Fruit fly (Drosophila melanogaster) whole organism, embryonic: Measurements from ENCODE around the gene CG7432.
A peak's percentile ranks its signal among the peaks of the same experiment; 100 is the strongest.

Experiments used
- Abd-B ChIP-seq: fragments of 200-800 bp; sonication (Bioruptor generic); optimal IDR thresholded peaks from 2 replicates; lab custom pipeline; 2018; ENCODE audit warnings: missing biosample characterization, mild to moderate bottlenecking, missing genetic modification characterization, moderate library complexity
- Adf1 ChIP-seq: fragments of 200-800 bp; sonication (Bioruptor generic); IDR thresholded peaks from 2 replicates; pipeline ENCODE4 v1.3.6; 2022; ENCODE audit warnings: missing biosample characterization, missing genetic modification characterization
- Asciz ChIP-seq: fragments of 200-800 bp; sonication (Bioruptor generic); optimal IDR thresholded peaks from 2 replicates; lab custom pipeline; 2017; ENCODE audit warnings: missing biosample characterization, mild to moderate bottlenecking, missing genetic modification characterization, missing genetic modification reagents
- Atf-2 ChIP-seq: fragments of 200-800 bp; sonication (Bioruptor generic); optimal IDR thresholded peaks from 2 replicates; lab custom pipeline; 2016; ENCODE audit warnings: missing biosample characterization, missing genetic modification characterization
- Atf6 ChIP-seq: fragments of 200-800 bp; sonication (Bioruptor generic); IDR thresholded peaks from 2 replicates; pipeline ENCODE4 v1.3.6; 2022; ENCODE audit warnings: missing biosample characterization, missing genetic modification characterization
- Awh ChIP-seq: fragments of 200-800 bp; sonication (Bioruptor generic); IDR thresholded peaks from 2 replicates; pipeline ENCODE4, ENCODE4 v1.3.6; 2022; ENCODE audit warnings: missing biosample characterization, missing genetic modification characterization
- Bgb ChIP-seq: fragments of 200-800 bp; sonication (Bioruptor generic); IDR thresholded peaks from 2 replicates; pipeline ENCODE4 v1.3.6; 2022; ENCODE audit warnings: missing biosample characterization, missing genetic modification characterization; ENCODE audit not compliant: partially characterized antibody
- CG1024 ChIP-seq: fragments of 200-800 bp; sonication (Bioruptor generic); IDR thresholded peaks from 2 replicates; pipeline ENCODE4 v1.3.6; 2022; ENCODE audit warnings: missing biosample characterization, missing genetic modification characterization
- CG12155 ChIP-seq: fragments of 200-800 bp; sonication (Bioruptor generic); optimal IDR thresholded peaks from 3 replicates; lab custom pipeline; 2016; ENCODE audit warnings: missing biosample characterization, missing genetic modification characterization
- CG12219 ChIP-seq: fragments of 200-800 bp; sonication (Bioruptor generic); optimal IDR thresholded peaks from 3 replicates; lab custom pipeline; 2018; ENCODE audit warnings: missing biosample characterization, mild to moderate bottlenecking, missing genetic modification characterization
- CG13424 ChIP-seq: fragments of 200-800 bp; sonication (Bioruptor generic); optimal IDR thresholded peaks from 2 replicates; lab custom pipeline; 2019; ENCODE audit warnings: missing biosample characterization, mild to moderate bottlenecking, missing genetic modification characterization, moderate library complexity
- CG18262 ChIP-seq: fragments of 200-800 bp; optimal IDR thresholded peaks from 3 replicates; lab custom pipeline; 2019; ENCODE audit warnings: missing biosample characterization, mild to moderate bottlenecking, missing genetic modification characterization, moderate library complexity
- CG18764 ChIP-seq: fragments of 200-800 bp; sonication (Bioruptor generic); optimal IDR thresholded peaks from 3 replicates; lab custom pipeline; 2016; ENCODE audit warnings: missing biosample characterization, missing genetic modification characterization
- CG3163 ChIP-seq: fragments of 200-800 bp; sonication (Bioruptor generic); optimal IDR thresholded peaks from 3 replicates; lab custom pipeline; 2016; ENCODE audit warnings: missing biosample characterization, missing genetic modification characterization
- CG32532 ChIP-seq: fragments of 200-800 bp; sonication (Bioruptor generic); IDR thresholded peaks from 2 replicates; pipeline ENCODE4 v1.3.6; 2022; ENCODE audit warnings: missing biosample characterization, missing genetic modification characterization
- CG32767 ChIP-seq: fragments of 200-800 bp; sonication (Bioruptor generic); IDR thresholded peaks from 2 replicates; pipeline ENCODE4 v1.3.6; 2022; ENCODE audit warnings: missing biosample characterization, missing genetic modification characterization
- CG6175 ChIP-seq: fragments of 200-800 bp; sonication (Bioruptor generic); IDR thresholded peaks from 3 replicates; pipeline ENCODE4 v1.3.6; 2022; ENCODE audit warnings: missing biosample characterization, missing genetic modification characterization
- CG7928 ChIP-seq: fragments of 200-800 bp; sonication (Bioruptor generic); optimal IDR thresholded peaks from 2 replicates; lab custom pipeline; 2017; ENCODE audit warnings: missing biosample characterization, mild to moderate bottlenecking, missing genetic modification characterization
- CG8765 ChIP-seq: fragments of 200-800 bp; sonication (Bioruptor generic); IDR thresholded peaks from 2 replicates; pipeline ENCODE4 v1.3.6; 2022; ENCODE audit warnings: missing biosample characterization, missing genetic modification characterization
- CrebB ChIP-seq: fragments of 200-800 bp; sonication (Bioruptor generic); optimal IDR thresholded peaks from 3 replicates; lab custom pipeline; 2018; ENCODE audit warnings: missing biosample characterization, mild to moderate bottlenecking, missing genetic modification characterization
- Dll ChIP-seq: fragments of 200-800 bp; sonication (Bioruptor generic); IDR thresholded peaks from 4 replicates; pipeline ENCODE4 v1.3.6; 2022; ENCODE audit warnings: missing biosample characterization, missing genetic modification characterization; ENCODE audit not compliant: partially characterized antibody
- E2f2 ChIP-seq: fragments of 200-800 bp; sonication (Bioruptor generic); IDR thresholded peaks from 2 replicates; pipeline ENCODE4 v1.3.6; 2022; ENCODE audit warnings: missing biosample characterization, missing genetic modification characterization
- Elba2 ChIP-seq: fragments of 200-800 bp; sonication (Bioruptor generic); optimal IDR thresholded peaks from 3 replicates; lab custom pipeline; 2016; ENCODE audit warnings: missing biosample characterization, missing genetic modification characterization
- Ets65A ChIP-seq: fragments of 200-800 bp; sonication (Bioruptor generic); peaks from one replicate; lab custom pipeline; 2016; ENCODE audit warnings: missing biosample characterization, missing genetic modification characterization
- Hr39 ChIP-seq: fragments of >200 bp; optimal IDR thresholded peaks from 2 replicates; lab custom pipeline; 2017
- Myb ChIP-seq: fragments of 200-800 bp; sonication (Bioruptor generic); optimal IDR thresholded peaks from 2 replicates; lab custom pipeline; 2016; ENCODE audit warnings: missing biosample characterization, missing genetic modification characterization
- Nf-YC ChIP-seq: fragments of 200-800 bp; optimal IDR thresholded peaks from 3 replicates; lab custom pipeline; 2019; ENCODE audit warnings: missing biosample characterization, mild to moderate bottlenecking, missing genetic modification characterization, moderate library complexity
- Oaz ChIP-seq: fragments of 200-800 bp; sonication (Bioruptor generic); IDR thresholded peaks from 2 replicates; pipeline ENCODE4 v1.3.6; 2022; ENCODE audit warnings: missing biosample characterization, missing genetic modification characterization
- Rfx ChIP-seq: fragments of 200-800 bp; sonication (Bioruptor generic); IDR thresholded peaks from 2 replicates; pipeline ENCODE4 v1.3.6; 2022; ENCODE audit warnings: missing biosample characterization, missing genetic modification characterization
- Tbp ChIP-seq: fragments of >200 bp; optimal IDR thresholded peaks from 2 replicates; lab custom pipeline; 2018; ENCODE audit warnings: missing biosample characterization, missing genetic modification characterization
- az2 ChIP-seq: fragments of 200-800 bp; sonication (Bioruptor generic); optimal IDR thresholded peaks from 3 replicates; lab custom pipeline; 2016; ENCODE audit warnings: missing biosample characterization, missing genetic modification characterization
- btn ChIP-seq: fragments of 200-800 bp; sonication (Bioruptor generic); optimal IDR thresholded peaks from 2 replicates; lab custom pipeline; 2016; ENCODE audit warnings: missing biosample characterization, missing genetic modification characterization
- cato ChIP-seq: fragments of 200-800 bp; sonication (Bioruptor generic); optimal IDR thresholded peaks from 2 replicates; lab custom pipeline; 2016; ENCODE audit warnings: missing biosample characterization, missing genetic modification characterization, borderline replicate concordance
- chinmo ChIP-seq: fragments of 200-800 bp; sonication (Bioruptor generic); IDR thresholded peaks from 4 replicates; pipeline ENCODE4 v1.3.6; 2022; ENCODE audit warnings: missing biosample characterization, missing genetic modification characterization; ENCODE audit not compliant: partially characterized antibody
- fu2 ChIP-seq: fragments of 200-800 bp; sonication (Bioruptor generic); optimal IDR thresholded peaks from 2 replicates; lab custom pipeline; 2016; ENCODE audit warnings: missing biosample characterization, missing genetic modification characterization
- hkb ChIP-seq, 2 experiments: fragments of 200-800 bp in 1 of 2; fragments of >200 bp in 1 of 2; sonication (Bioruptor generic) in 1 of 2; IDR thresholded peaks in 1 of 2; optimal IDR thresholded peaks in 1 of 2; 2 replicates each; pipeline versions ENCODE4 v1.3.6 to Lab custom; 2017 to 2022; ENCODE audit warnings: missing biosample characterization in 1 of 2, missing genetic modification characterization in 1 of 2
- kay ChIP-seq: fragments of 200-800 bp; sonication (Bioruptor generic); optimal IDR thresholded peaks from 2 replicates; lab custom pipeline; 2016; ENCODE audit warnings: missing biosample characterization, missing genetic modification characterization
- lov ChIP-seq, 2 experiments: fragments of 200-800 bp in 1 of 2; fragments of >200 bp in 1 of 2; sonication (Bioruptor generic) in 1 of 2; IDR thresholded peaks in 1 of 2; optimal IDR thresholded peaks in 1 of 2; 2 replicates in 1 of 2; 3 replicates in 1 of 2; pipeline versions ENCODE4 v1.3.6 to Lab custom; 2017 to 2022; ENCODE audit warnings: missing biosample characterization in 1 of 2, missing genetic modification characterization in 1 of 2
- mirr ChIP-seq: fragments of 200-800 bp; sonication (Bioruptor generic); optimal IDR thresholded peaks from 3 replicates; lab custom pipeline; 2018; ENCODE audit warnings: missing biosample characterization, mild to moderate bottlenecking, missing genetic modification characterization
- pfk ChIP-seq: fragments of 200-800 bp; sonication (Bioruptor generic); optimal IDR thresholded peaks from 2 replicates; lab custom pipeline; 2018; ENCODE audit warnings: missing biosample characterization, mild to moderate bottlenecking, missing genetic modification characterization, moderate library complexity
- pho ChIP-seq: fragments of 200-800 bp; sonication (Bioruptor generic); optimal IDR thresholded peaks from 2 replicates; lab custom pipeline; 2016; ENCODE audit warnings: missing biosample characterization, missing genetic modification characterization
- psq ChIP-seq: fragments of 200-800 bp; sonication (Bioruptor generic); optimal IDR thresholded peaks from 2 replicates; lab custom pipeline; 2017; ENCODE audit warnings: missing biosample characterization, missing genetic modification characterization
- pum ChIP-seq: fragments of 200-800 bp; sonication (Bioruptor generic); optimal IDR thresholded peaks from 2 replicates; lab custom pipeline; 2016; ENCODE audit warnings: missing biosample characterization, missing genetic modification characterization
- sd ChIP-seq: fragments of 200-800 bp; sonication (Bioruptor generic); optimal IDR thresholded peaks from 3 replicates; lab custom pipeline; 2018; ENCODE audit warnings: missing biosample characterization, mild to moderate bottlenecking, missing genetic modification characterization, moderate library complexity
- sna ChIP-seq: fragments of 200-800 bp; sonication (Bioruptor generic); IDR thresholded peaks from 2 replicates; pipeline ENCODE4 v1.3.6; 2022; ENCODE audit warnings: missing biosample characterization, missing genetic modification characterization; ENCODE audit not compliant: partially characterized antibody

CG7432 gene

DNA sequence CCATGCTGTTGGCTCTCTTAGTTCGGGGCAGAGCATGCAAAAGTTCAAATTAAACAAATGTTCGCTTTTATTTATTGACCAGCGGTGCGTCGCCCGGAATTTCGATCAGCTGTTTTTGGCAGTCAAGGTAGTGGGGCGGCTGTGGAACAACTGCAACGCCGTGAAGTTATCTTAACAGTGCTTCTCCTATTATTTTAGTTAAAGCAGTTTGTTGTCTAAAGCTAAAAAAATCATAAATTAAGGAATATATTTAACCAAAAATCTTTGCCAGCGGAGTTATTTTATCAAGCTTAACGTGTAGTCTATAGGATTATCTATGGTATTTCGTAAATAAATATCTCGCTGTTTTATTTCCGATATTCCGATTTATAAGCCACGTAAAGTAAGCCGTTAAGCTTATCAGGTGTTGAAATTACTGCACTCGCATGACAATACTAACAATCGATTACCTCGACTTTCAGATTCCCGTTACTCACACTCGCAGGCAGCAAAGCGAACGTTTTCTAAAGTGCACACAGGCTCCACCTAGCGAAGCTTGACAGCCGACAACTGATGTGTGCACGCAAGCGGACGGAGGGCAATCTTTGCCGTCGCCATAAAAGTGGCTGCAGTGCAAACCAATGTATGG, 16.4 kb upstream of the CG7432 start, which contains the start of the genes CG6195 and CG31220 (continued):
- peak; percentile 5 for TF ChIP-seq Nf-YC (tag; lab: Kevin White, UChicago)
- TF ChIP-seq Oaz (GFP tag; lab: Robert Waterston, UW): no peak
- no peak for TF ChIP-seq mirr (GFP tag; lab: Kevin White, UChicago)
- TF ChIP-seq sd (tag; lab: Kevin White, UChicago): peak; percentile 98
- TF ChIP-seq CG7928 (GFP tag; lab: Kevin White, UChicago): no peak
- no peak for TF ChIP-seq cato (GFP tag; lab: Kevin White, UChicago)
- TF ChIP-seq Atf-2 (GFP tag; lab: Kevin White, UChicago): peak; percentile 1
- TF ChIP-seq fu2 (GFP tag; lab: Kevin White, UChicago): no peak
- no peak for TF ChIP-seq kay
- TF ChIP-seq CG8765 (GFP tag; lab: Robert Waterston, UW): no peak
- TF ChIP-seq CG13424: peak; percentile 19
- TF ChIP-seq CG18262 (tag; lab: Kevin White, UChicago): no peak
- TF ChIP-seq chinmo (GFP tag; lab: Robert Waterston, UW): peak; percentile 91
- no peak for TF ChIP-seq CG6175 (GFP tag; lab: Robert Waterston, UW)
- TF ChIP-seq Dll: peak; percentile 51; the same call in 2 of the 4 replicates
- TF ChIP-seq psq (GFP tag; lab: Kevin White, UChicago): no peak
- 0 out of 2 replicates have a peak, but pooled peaks have one; percentile 11 for TF ChIP-seq sna (GFP tag; lab: Robert Waterston, UW)
- no peak for TF ChIP-seq btn (GFP tag; lab: Kevin White, UChicago)
- TF ChIP-seq Atf6: 0 out of 2 replicates have a peak, but pooled peaks have one; percentile 14
- no peak for TF ChIP-seq CG18764 (GFP tag; lab: Kevin White, UChicago)
- no peak for TF ChIP-seq pho
- TF ChIP-seq Asciz: no peak
- TF ChIP-seq CrebB: no peak
- TF ChIP-seq Bgb (GFP tag; lab: Robert Waterston, UW): peak; percentile 37; the same call in 1 of the 2 replicates
- 0 out of 2 replicates have a peak, but pooled peaks have one; percentile 35 for TF ChIP-seq CG32767
- TF ChIP-seq CG32532 (GFP tag; lab: Robert Waterston, UW): peak; percentile 70; the same call in 1 of the 2 replicates
- TF ChIP-seq Tbp (GFP tag; lab: Kevin White, UChicago): no peak
- no peak for TF ChIP-seq Elba2 (GFP tag; lab: Kevin White, UChicago)
- TF ChIP-seq Rfx: peak; percentile 45
- no peak for TF ChIP-seq pfk
- no peak for TF ChIP-seq Adf1 (GFP tag; lab: Robert Waterston, UW)
- TF ChIP-seq hkb (optimal IDR thresholded peaks at IDR 0.05; lab: Kevin White, UChicago): no peak
- peak; percentile 24; the same call in 1 of the 2 replicates for TF ChIP-seq hkb (GFP tag; IDR thresholded peaks at IDR 0.05; lab: Robert Waterston, UW)
- no peak for TF ChIP-seq lov (optimal IDR thresholded peaks at IDR 0.05; lab: Kevin White, UChicago)
- no peak for TF ChIP-seq lov (GFP tag; IDR thresholded peaks at IDR 0.05; lab: Robert Waterston, UW)
- peak; percentile 76 for TF ChIP-seq Myb (GFP tag; lab: Kevin White, UChicago)
- TF ChIP-seq Hr39: no peak
- TF ChIP-seq, all 482 proteins: peak for 132

- TF ChIP-seq Abd-B (GFP tag; lab: Kevin White, UChicago) (no peak), az2 (GFP tag; lab: Kevin White, UChicago) (no peak), pum (GFP tag; lab: Kevin White, UChicago) (no peak), Awh (no peak), E2f2 (GFP tag; lab: Robert Waterston, UW) (no peak), CG12219 (GFP tag; lab: Kevin White, UChicago) (no peak), Ets65A (GFP tag; lab: Kevin White, UChicago) (no peak), CG3163 (GFP tag; lab: Kevin White, UChicago) (no peak), CG1024 (GFP tag; lab: Robert Waterston, UW) (no peak), CG12155 (GFP tag; lab: Kevin White, UChicago) (no peak)
- TF ChIP-seq, all 482 proteins: peak for 0
Observed at dm6 chr3R:19650718-19651117, 14.1 kb upstream of the CG7432 start, which contains the start of gene CG31219. CG31219 (plus strand) TSS chr3R:19651018.
